Worm (Caenorhabditis elegans): ENCODE results near the gene str-229.

The str-229 gene

ce11 chrV:3860123-3860522 lies 42.2 kb downstream of the str-229 start, which contains the start of gene nhr-189:
Gene nhr-189 (minus strand): TSS chrV:3860243.
- TF ChIP-seq tra-1 (GFP tag; IDR thresholded peaks at IDR 0.05) (no peak), rbr-2 (tag; optimal IDR thresholded peaks at IDR 0.05) (no peak), daf-8 (GFP tag; IDR thresholded peaks at IDR 0.05) (no peak), hif-1 (tag; optimal IDR thresholded peaks at IDR 0.05) (no peak), hlh-30 (tag; optimal IDR thresholded peaks at IDR 0.05; ENCODE audit: insufficient read depth) (no peak), egl-43 (GFP tag; IDR thresholded peaks at IDR 0.05) (no peak), spr-1 (tag; optimal IDR thresholded peaks at IDR 0.05) (no peak), saeg-2 (GFP tag; IDR thresholded peaks at IDR 0.05) (no peak), hlh-11 (tag; optimal IDR thresholded peaks at IDR 0.05) (no peak), spr-3 (GFP tag; optimal IDR thresholded peaks at IDR 0.05) (no peak), ceh-44 (GFP tag; IDR thresholded peaks at IDR 0.05) (no peak), mes-2 (tag; optimal IDR thresholded peaks at IDR 0.05; ENCODE audit: poor library complexity, severe bottlenecking) (no peak), zip-11 (GFP tag; IDR thresholded peaks at IDR 0.05) (no peak), lir-3 (tag; optimal IDR thresholded peaks at IDR 0.05) (no peak)

- TF ChIP-seq ceh-44 (GFP tag; IDR thresholded peaks at IDR 0.05): no peak
Measured at ce11 chrV:3857778-3858177, 44.6 kb downstream of the str-229 start, which contains the start of gene nhr-188. Gene nhr-188 (minus strand): TSS chrV:3857861.

ce11 chrV:3855916-3856315 lies 46.4 kb downstream of the str-229 start:
- TF ChIP-seq nhr-11 (tag; optimal IDR thresholded peaks at IDR 0.05): peak; percentile 8
- no peak for TF ChIP-seq dmd-9 (GFP tag; IDR thresholded peaks at IDR 0.05)
- no peak for TF ChIP-seq cey-2 (tag; optimal IDR thresholded peaks at IDR 0.05; ENCODE audit: borderline replicate concordance, insufficient read depth)
- no peak for TF ChIP-seq T26A8.4 (GFP tag; IDR thresholded peaks at IDR 0.05)

- TF ChIP-seq mdl-1 (tag; optimal IDR thresholded peaks at IDR 0.05): no peak
- TF ChIP-seq ces-1 (GFP tag; optimal IDR thresholded peaks at IDR 0.05): no peak
- no peak for TF ChIP-seq Y75B8A.6 (GFP tag; IDR thresholded peaks at IDR 0.05)
- TF ChIP-seq php-3 (GFP tag; IDR thresholded peaks at IDR 0.05): no peak
- no peak for TF ChIP-seq zip-11 (GFP tag; IDR thresholded peaks at IDR 0.05)
- TF ChIP-seq zfp-3 (GFP tag; conservative IDR thresholded peaks at IDR 0.05): no peak
- no peak for TF ChIP-seq ZK337.2 (GFP tag; IDR thresholded peaks at IDR 0.05)
- TF ChIP-seq hif-1 (tag; optimal IDR thresholded peaks at IDR 0.05): no peak
- TF ChIP-seq aha-1 (tag): no peak
- no peak for TF ChIP-seq F26F4.8 (GFP tag; conservative IDR thresholded peaks at IDR 0.05)
- TF ChIP-seq F44E2.7 (GFP tag; IDR thresholded peaks at IDR 0.05): no peak
- TF ChIP-seq lin-39 (tag; optimal IDR thresholded peaks at IDR 0.05): no peak
- TF ChIP-seq daf-12 (tag; optimal IDR thresholded peaks at IDR 0.05): no peak
- no peak for TF ChIP-seq gei-8 (GFP tag; optimal IDR thresholded peaks at IDR 0.05)
- no peak for TF ChIP-seq nhr-237 (tag; optimal IDR thresholded peaks at IDR 0.05)
- no peak for TF ChIP-seq cey-2 (tag; optimal IDR thresholded peaks at IDR 0.05; ENCODE audit: borderline replicate concordance, insufficient read depth)
- no peak for TF ChIP-seq madf-9 (GFP tag; conservative IDR thresholded peaks at IDR 0.05)
- no peak for TF ChIP-seq lin-13 (GFP tag; optimal IDR thresholded peaks at IDR 0.05)
- no peak for TF ChIP-seq unc-130 (GFP tag; optimal IDR thresholded peaks at IDR 0.05)
Measured at ce11 chrV:3854847-3855246, 47.5 kb downstream of the str-229 start, which contains the start of gene nhr-186. Gene nhr-186 (minus strand): TSS chrV:3854947.

ce11 chrV:3851760-3852159 lies 50.6 kb downstream of the str-229 start:
- peak; percentile 14 for TF ChIP-seq T20F7.1 (GFP tag; optimal IDR thresholded peaks at IDR 0.05)
- no peak for TF ChIP-seq lin-39 (tag; optimal IDR thresholded peaks at IDR 0.05)
- TF ChIP-seq pqm-1 (tag; optimal IDR thresholded peaks at IDR 0.05): peak; percentile 67
- peak; percentile 1 for TF ChIP-seq hlh-30 (tag; optimal IDR thresholded peaks at IDR 0.05; ENCODE audit: insufficient read depth)
- TF ChIP-seq Y105C5A.15 (GFP tag; IDR thresholded peaks at IDR 0.05): no peak
- peak; percentile 67 for TF ChIP-seq nhr-77 (tag; optimal IDR thresholded peaks at IDR 0.05)
- TF ChIP-seq aha-1 (tag): no peak
- TF ChIP-seq nhr-28 (tag; optimal IDR thresholded peaks at IDR 0.05): peak; percentile 86
- peak; percentile 80 for TF ChIP-seq dmd-6 (GFP tag; IDR thresholded peaks at IDR 0.05)
- TF ChIP-seq nhr-48 (tag; optimal IDR thresholded peaks at IDR 0.05): no peak
